Fruit fly (Drosophila melanogaster) whole organism: ENCODE data around the gene CG43845.

ENCODE experiments used
- CG8478 ChIP-seq: fragments of >200 bp; optimal IDR thresholded peaks from 2 replicates; lab custom pipeline; 2018; ENCODE audit warnings: inconsistent platforms
- Dll ChIP-seq: fragments of >200 bp; optimal IDR thresholded peaks from 2 replicates; lab custom pipeline; 2017
- EcR ChIP-seq, 2 experiments: fragments of >200 bp; optimal IDR thresholded peaks; 2 replicates each; lab custom pipeline; 2017; ENCODE audit warnings: missing biosample characterization in 2 of 2, missing genetic modification characterization in 2 of 2, missing genetic modification reagents in 2 of 2
- pan ChIP-seq: fragments of >200 bp; optimal IDR thresholded peaks from 2 replicates; lab custom pipeline; 2017
- psq ChIP-seq: fragments of >200 bp; optimal IDR thresholded peaks from 2 replicates; lab custom pipeline; 2017
- usp ChIP-seq: fragments of >200 bp; optimal IDR thresholded peaks from 2 replicates; lab custom pipeline; 2017; ENCODE audit warnings: missing biosample characterization, missing genetic modification characterization, mixed read lengths

CG43845 gene

dm6 chr3R:5551068-5551467 lies 28.1 kb upstream of the CG43845 start, which contains the start of gene mia:
TSS of gene mia (minus strand) at chr3R:5551168.
- no peak for TF ChIP-seq usp
- TF ChIP-seq psq: no peak
- no peak for TF ChIP-seq EcR (GFP tag; optimal IDR thresholded peaks at IDR 0.05; lab: Kevin White, UChicago)
- TF ChIP-seq pan: no peak
- no peak for TF ChIP-seq CG8478 (lab: Kevin White, UChicago)
- TF ChIP-seq Dll: no peak

- TF ChIP-seq pan: no peak
- no peak for TF ChIP-seq CG8478 (lab: Kevin White, UChicago)
- no peak for TF ChIP-seq EcR (GFP tag; optimal IDR thresholded peaks at IDR 0.05; lab: Kevin White, UChicago)
- TF ChIP-seq psq: no peak
- no peak for TF ChIP-seq usp
- TF ChIP-seq Dll: no peak
Measured at dm6 chr3R:5550452-5550851, 27.5 kb upstream of the CG43845 start.

dm6 chr3R:5547464-5547943 lies 24.6 kb upstream of the CG43845 start, which contains the start of gene CG2519:
TSS of gene CG2519 (minus strand) at chr3R:5547775.
- TF ChIP-seq psq (no peak), Dll (no peak), CG8478 (lab: Kevin White, UChicago) (no peak), EcR (GFP tag; optimal IDR thresholded peaks at IDR 0.05; lab: Kevin White, UChicago) (no peak), usp (no peak), pan (no peak)

- TF ChIP-seq CG8478 (lab: Kevin White, UChicago): no peak
- TF ChIP-seq Dll: no peak
- no peak for TF ChIP-seq usp
- TF ChIP-seq psq: no peak
- no peak for TF ChIP-seq EcR (GFP tag; optimal IDR thresholded peaks at IDR 0.05; lab: Kevin White, UChicago)
- TF ChIP-seq pan: no peak
Measured at dm6 chr3R:5527563-5527962, 4.6 kb upstream of the CG43845 start.

dm6 chr3R:5524804-5525203 lies 1.9 kb upstream of the CG43845 start:
- TF ChIP-seq CG8478 (lab: Kevin White, UChicago) (no peak), usp (no peak), EcR (GFP tag; optimal IDR thresholded peaks at IDR 0.05; lab: Kevin White, UChicago) (no peak)

- TF ChIP-seq Dll (no peak), CG8478 (lab: Kevin White, UChicago) (no peak), EcR (GFP tag; optimal IDR thresholded peaks at IDR 0.05; lab: Kevin White, UChicago) (no peak), psq (no peak), usp (no peak), pan (no peak)
Measured at dm6 chr3R:5520566-5520965, 2.4 kb downstream of the CG43845 start.

- TF ChIP-seq pan: no peak
- no peak for TF ChIP-seq CG8478 (lab: Kevin White, UChicago)
- TF ChIP-seq EcR (GFP tag; optimal IDR thresholded peaks at IDR 0.05; lab: Kevin White, UChicago): no peak
- no peak for TF ChIP-seq psq
- TF ChIP-seq usp: no peak
- TF ChIP-seq Dll: no peak
Measured at dm6 chr3R:5519789-5520188, 3.1 kb downstream of the CG43845 start.

dm6 chr3R:5518627-5519026 lies 4.3 kb downstream of the CG43845 start:
- TF ChIP-seq usp: no peak
- TF ChIP-seq Dll: no peak
- TF ChIP-seq pan: no peak
- no peak for TF ChIP-seq CG8478 (lab: Kevin White, UChicago)
- no peak for TF ChIP-seq EcR (GFP tag; optimal IDR thresholded peaks at IDR 0.05; lab: Kevin White, UChicago)
- TF ChIP-seq psq: no peak

dm6 chr3R:5517876-5518211 lies 5.1 kb downstream of the CG43845 start:
- no peak for TF ChIP-seq CG8478 (lab: Kevin White, UChicago)
- TF ChIP-seq EcR (GFP tag; optimal IDR thresholded peaks at IDR 0.05; lab: Kevin White, UChicago): peak in 1 of 2 experiments; percentile 14

- TF ChIP-seq psq: no peak
- TF ChIP-seq usp: no peak
- peak; percentile 14 for TF ChIP-seq CG8478 (lab: Kevin White, UChicago)
- no peak for TF ChIP-seq EcR (GFP tag; optimal IDR thresholded peaks at IDR 0.05; lab: Kevin White, UChicago)
- TF ChIP-seq pan: no peak
- TF ChIP-seq Dll: peak; percentile 33
Measured at dm6 chr3R:5517002-5517875, 5.7 kb downstream of the CG43845 start, which contains the start of gene Itpr. TSS of gene Itpr (plus strand) at chr3R:5517117.

- TF ChIP-seq CG8478 (lab: Kevin White, UChicago) (no peak), psq (no peak), EcR (GFP tag; optimal IDR thresholded peaks at IDR 0.05; lab: Kevin White, UChicago) (no peak), usp (no peak), Dll (no peak), pan (no peak)
Measured at dm6 chr3R:5516582-5517001, 6.3 kb downstream of the CG43845 start.

dm6 chr3R:5514759-5515158 lies 8.2 kb downstream of the CG43845 start:
- TF ChIP-seq usp (no peak), Dll (no peak), pan (no peak), psq (no peak), EcR (GFP tag; optimal IDR thresholded peaks at IDR 0.05; lab: Kevin White, UChicago) (no peak), CG8478 (lab: Kevin White, UChicago) (no peak)

dm6 chr3R:5503789-5504387 lies 19.0 kb downstream of the CG43845 start:
- TF ChIP-seq CG8478 (lab: Kevin White, UChicago) (no peak), psq (no peak), Dll (no peak), pan (no peak), usp (no peak), EcR (GFP tag; optimal IDR thresholded peaks at IDR 0.05; lab: Kevin White, UChicago) (no peak)
